Worm (Caenorhabditis elegans) whole organism, late embryonic: Measurements from ENCODE around the gene K01G12.22.

Experiments
- C08G9.2 ChIP-seq: sonication (generic microtip); optimal IDR thresholded peaks from 2 replicates; lab custom pipeline; 2016; ENCODE audit warnings: mild to moderate bottlenecking, missing genetic modification characterization, moderate library complexity, missing compliant biosample characterization
- C38D4.7 ChIP-seq: fragments of 200-800 bp; sonication (Bioruptor generic); optimal IDR thresholded peaks from 2 replicates; lab custom pipeline; 2018; ENCODE audit warnings: mild to moderate bottlenecking, missing genetic modification characterization, moderate library complexity, missing compliant biosample characterization
- K02D7.2 ChIP-seq: sonication (generic microtip); optimal IDR thresholded peaks from 2 replicates; lab custom pipeline; 2017; ENCODE audit warnings: mild to moderate bottlenecking, missing genetic modification characterization, missing compliant biosample characterization
- K09A11.1 ChIP-seq: sonication (generic microtip); optimal IDR thresholded peaks from 2 replicates; lab custom pipeline; 2017; ENCODE audit warnings: antibody characterized with exemption, mild to moderate bottlenecking, missing genetic modification characterization, missing compliant biosample characterization; ENCODE audit not compliant: insufficient read depth
- T23F11.4 ChIP-seq: fragments of 200-800 bp; sonication (Bioruptor generic); optimal IDR thresholded peaks from 2 replicates; lab custom pipeline; 2018; ENCODE audit warnings: mild to moderate bottlenecking, missing genetic modification characterization, missing compliant biosample characterization
- ceh-14 ChIP-seq: sonication (generic microtip); optimal IDR thresholded peaks from 2 replicates; lab custom pipeline; 2016; ENCODE audit warnings: missing genotype, missing genetic modification characterization, missing compliant biosample characterization
- ceh-19 ChIP-seq: fragments of 200-800 bp; sonication (Bioruptor generic); optimal IDR thresholded peaks from 2 replicates; lab custom pipeline; 2018; ENCODE audit warnings: mild to moderate bottlenecking, missing genetic modification characterization, missing compliant biosample characterization
- ceh-2 ChIP-seq: sonication (generic microtip); optimal IDR thresholded peaks from 2 replicates; lab custom pipeline; 2016; ENCODE audit warnings: missing genotype, missing genetic modification characterization, missing compliant biosample characterization
- ceh-22 ChIP-seq: sonication (generic microtip); optimal IDR thresholded peaks from 2 replicates; lab custom pipeline; 2017; ENCODE audit warnings: missing biosample characterization, missing genetic modification characterization
- ceh-24 ChIP-seq: sonication (generic microtip); optimal IDR thresholded peaks from 2 replicates; lab custom pipeline; 2016; ENCODE audit warnings: mild to moderate bottlenecking, missing genetic modification characterization, missing compliant biosample characterization
- ceh-30 ChIP-seq: fragments of 150-350 bp; optimal IDR thresholded peaks from 2 replicates; lab custom pipeline; 2014; ENCODE audit warnings: missing biosample characterization, missing genetic modification characterization
- ceh-6 ChIP-seq: fragments of 200-800 bp; sonication (Bioruptor generic); optimal IDR thresholded peaks from 2 replicates; lab custom pipeline; 2018; ENCODE audit warnings: mild to moderate bottlenecking, missing genetic modification characterization, missing compliant biosample characterization
- ceh-9 ChIP-seq: sonication (generic microtip); optimal IDR thresholded peaks from 2 replicates; lab custom pipeline; 2016; ENCODE audit warnings: mild to moderate bottlenecking, missing genetic modification characterization, inconsistent platforms, missing compliant biosample characterization
- che-1 ChIP-seq: sonication (generic microtip); optimal IDR thresholded peaks from 2 replicates; lab custom pipeline; 2016; ENCODE audit warnings: mild to moderate bottlenecking, missing genetic modification characterization, missing compliant biosample characterization
- dmd-4 ChIP-seq: sonication (generic microtip); optimal IDR thresholded peaks from 2 replicates; lab custom pipeline; 2016; ENCODE audit warnings: borderline replicate concordance, missing genetic modification characterization, missing compliant biosample characterization
- elt-4 ChIP-seq: sonication (generic microtip); optimal IDR thresholded peaks from 2 replicates; lab custom pipeline; 2016; ENCODE audit warnings: missing genetic modification characterization, missing compliant biosample characterization
- fkh-10 ChIP-seq: fragments of 150-350 bp; optimal IDR thresholded peaks from 2 replicates; lab custom pipeline; 2014; ENCODE audit warnings: missing biosample characterization, missing genetic modification reagents, missing genetic modification characterization
- hlh-13 ChIP-seq: fragments of 200-800 bp; sonication (Bioruptor generic); optimal IDR thresholded peaks from 2 replicates; lab custom pipeline; 2018; ENCODE audit warnings: mild to moderate bottlenecking, missing genetic modification characterization, missing compliant biosample characterization
- hlh-15 ChIP-seq: sonication (generic microtip); optimal IDR thresholded peaks from 2 replicates; lab custom pipeline; 2016; ENCODE audit warnings: missing genetic modification characterization, missing compliant biosample characterization
- hlh-8 ChIP-seq: sonication (generic microtip); optimal IDR thresholded peaks from 2 replicates; lab custom pipeline; 2016; ENCODE audit warnings: missing genotype, missing genetic modification characterization, missing compliant biosample characterization
- lim-6 ChIP-seq: sonication (generic microtip); optimal IDR thresholded peaks from 2 replicates; lab custom pipeline; 2016; ENCODE audit warnings: missing genetic modification characterization, missing compliant biosample characterization
- lin-11 ChIP-seq: fragments of 200-800 bp; sonication (Bioruptor generic); optimal IDR thresholded peaks from 2 replicates; lab custom pipeline; 2018; ENCODE audit warnings: mild to moderate bottlenecking, missing genetic modification characterization, missing compliant biosample characterization
- nfya-1 ChIP-seq: sonication (generic microtip); optimal IDR thresholded peaks from 2 replicates; lab custom pipeline; 2017; ENCODE audit warnings: missing genetic modification characterization, mild to moderate bottlenecking, missing compliant biosample characterization, antibody characterized with exemption, moderate library complexity
- npax-4 ChIP-seq: sonication (generic microtip); optimal IDR thresholded peaks from 2 replicates; lab custom pipeline; 2016; ENCODE audit warnings: missing genetic modification characterization, missing compliant biosample characterization
- odd-2 ChIP-seq: sonication (generic microtip); optimal IDR thresholded peaks from 2 replicates; lab custom pipeline; 2017; ENCODE audit warnings: antibody characterized with exemption, mild to moderate bottlenecking, missing genetic modification characterization, missing compliant biosample characterization
- pat-9 ChIP-seq: fragments of 200-800 bp; sonication (Bioruptor generic); optimal IDR thresholded peaks from 2 replicates; lab custom pipeline; 2018; ENCODE audit warnings: mild to moderate bottlenecking, missing genetic modification characterization, moderate library complexity, missing compliant biosample characterization
- pax-1 ChIP-seq: fragments of 150-350 bp; optimal IDR thresholded peaks from 2 replicates; lab custom pipeline; 2014; ENCODE audit warnings: missing biosample characterization, missing genetic modification characterization
- pha-2 ChIP-seq: sonication (generic microtip); optimal IDR thresholded peaks from 2 replicates; lab custom pipeline; 2017; ENCODE audit warnings: mild to moderate bottlenecking, missing genetic modification characterization, missing compliant biosample characterization
- pha-4 ChIP-seq: fragments of 150-350 bp; optimal IDR thresholded peaks from 2 replicates; lab custom pipeline; 2018; ENCODE audit warnings: missing biosample characterization, missing genetic modification reagents, missing genetic modification characterization
- pqm-1 ChIP-seq: sonication (generic microtip); optimal IDR thresholded peaks from 2 replicates; lab custom pipeline; 2016; ENCODE audit warnings: missing genetic modification characterization, missing compliant biosample characterization
- ref-2 ChIP-seq: sonication (generic microtip); optimal IDR thresholded peaks from 2 replicates; lab custom pipeline; 2016; ENCODE audit warnings: missing genetic modification characterization, missing compliant biosample characterization
- sdc-2 ChIP-seq: sonication (generic microtip); optimal IDR thresholded peaks from 2 replicates; lab custom pipeline; 2016; ENCODE audit warnings: missing genotype, missing genetic modification characterization, missing compliant biosample characterization
- sox-2 ChIP-seq: fragments of 200-800 bp; sonication (Bioruptor generic); IDR thresholded peaks from 2 replicates; pipeline ENCODE4 v1.3.6; 2022; ENCODE audit warnings: missing genetic modification reagents, missing genetic modification characterization, missing compliant biosample characterization
- unc-42 ChIP-seq: sonication (generic microtip); optimal IDR thresholded peaks from 2 replicates; lab custom pipeline; 2016; ENCODE audit warnings: missing genotype, missing genetic modification characterization, missing compliant biosample characterization
- unc-55 ChIP-seq: sonication (generic microtip); optimal IDR thresholded peaks from 2 replicates; lab custom pipeline; 2017; ENCODE audit warnings: missing biosample characterization, missing genetic modification reagents, missing genetic modification characterization
- zip-5 ChIP-seq: sonication (generic microtip); optimal IDR thresholded peaks from 2 replicates; lab custom pipeline; 2016; ENCODE audit warnings: missing genetic modification characterization, missing compliant biosample characterization
- ztf-16 ChIP-seq: sonication (generic microtip); optimal IDR thresholded peaks from 2 replicates; lab custom pipeline; 2017; ENCODE audit warnings: missing genetic modification characterization, missing compliant biosample characterization

Gene K01G12.22

DNA sequence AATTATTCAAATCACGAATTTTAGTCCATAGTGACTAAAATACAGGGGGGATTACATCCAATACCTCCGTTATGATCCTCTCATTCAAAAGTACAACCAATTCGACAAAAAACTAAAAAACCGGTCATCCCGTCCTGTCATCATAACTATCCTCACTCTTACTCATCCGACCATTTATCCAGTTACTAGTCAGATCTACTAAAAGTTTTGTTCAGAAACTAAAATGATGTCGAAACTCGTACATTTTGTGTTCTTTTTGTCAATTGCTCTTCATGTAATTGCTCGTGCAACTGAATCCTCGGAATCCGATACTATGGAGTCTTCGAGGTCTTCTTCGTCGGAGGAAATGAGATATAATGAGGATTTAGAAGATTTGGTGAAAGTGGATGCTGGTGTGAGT is 15.0 kb upstream of the K01G12.22 start, which contains the start of gene R05A10.2:
Gene R05A10.2 (plus strand): TSS at position 214 of the 400 bp plus-strand sequence.
- TF ChIP-seq lim-6: no peak
- TF ChIP-seq ceh-9 (tag; lab: Kevin White, UChicago): no peak
- TF ChIP-seq, all 69 proteins: peak for 0

DNA sequence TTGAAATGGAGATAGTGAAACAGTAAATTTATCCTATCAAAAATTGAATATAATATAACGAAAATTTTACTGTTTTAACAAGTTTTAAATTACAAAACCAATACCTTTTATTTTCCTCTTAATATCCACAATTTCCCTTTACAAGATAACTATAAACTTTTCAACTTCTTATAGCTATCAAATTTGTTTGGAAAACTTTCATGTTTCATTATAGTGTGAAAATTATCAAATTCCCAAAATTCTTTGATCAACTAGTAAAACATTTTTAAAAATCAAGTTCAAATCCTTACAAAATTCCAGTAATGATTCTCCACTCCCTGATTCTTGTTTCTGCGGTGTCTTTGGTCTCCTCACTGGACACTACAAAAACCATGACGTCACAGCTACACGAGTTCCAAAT is 9.9 kb upstream of the K01G12.22 start, which contains the start of gene R05A10.1:
Gene R05A10.1 (plus strand): TSS at position 301 of the 400 bp plus-strand sequence.
- no peak for TF ChIP-seq ceh-2 (tag; lab: Kevin White, UChicago)
- no peak for TF ChIP-seq dmd-4 (tag; lab: Kevin White, UChicago)
- TF ChIP-seq ceh-6: no peak
- TF ChIP-seq ceh-19 (GFP tag; lab: Kevin White, UChicago): no peak
- no peak for TF ChIP-seq K09A11.1
- TF ChIP-seq unc-55 (GFP tag; lab: Kevin White, UChicago): no peak
- TF ChIP-seq ztf-16: no peak
- TF ChIP-seq fkh-10 (GFP tag; lab: Kevin White, UChicago): no peak
- no peak for TF ChIP-seq pqm-1
- no peak for TF ChIP-seq unc-42 (tag; lab: Kevin White, UChicago)
- TF ChIP-seq K02D7.2 (tag; lab: Kevin White, UChicago): no peak
- no peak for TF ChIP-seq hlh-13 (GFP tag; lab: Kevin White, UChicago)
- no peak for TF ChIP-seq sox-2 (GFP tag; lab: Robert Waterston, UW)
- no peak for TF ChIP-seq ref-2

DNA sequence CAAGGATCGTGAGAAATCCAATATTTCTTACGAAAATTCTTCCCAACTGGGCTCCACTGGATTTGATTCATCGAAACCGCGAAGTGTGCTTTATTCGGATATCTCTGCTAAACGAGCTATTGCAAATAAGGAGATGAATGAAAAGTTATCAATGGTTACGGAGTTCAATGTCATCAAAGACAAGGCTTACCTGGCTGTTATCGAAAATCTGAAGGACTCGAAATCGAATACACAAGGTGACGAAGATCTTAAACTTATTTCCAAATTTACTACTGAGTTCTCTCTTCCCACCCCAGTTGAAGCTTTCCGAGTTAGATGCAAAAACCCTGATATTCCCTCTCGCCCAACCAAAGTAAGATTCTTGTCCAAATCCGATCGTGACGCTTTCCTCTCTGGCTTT is 5.8 kb upstream of the K01G12.22 start:
- TF ChIP-seq lin-11: no peak
- TF ChIP-seq pqm-1: no peak
- no peak for TF ChIP-seq ceh-30 (tag; lab: Kevin White, UChicago)
- TF ChIP-seq hlh-13 (GFP tag; lab: Kevin White, UChicago): no peak
- no peak for TF ChIP-seq sdc-2 (tag; lab: Kevin White, UChicago)
- no peak for TF ChIP-seq ceh-9 (tag; lab: Kevin White, UChicago)
- TF ChIP-seq ceh-22: no peak
- no peak for TF ChIP-seq ceh-14 (tag; lab: Kevin White, UChicago)
- TF ChIP-seq fkh-10 (GFP tag; lab: Kevin White, UChicago): no peak

DNA sequence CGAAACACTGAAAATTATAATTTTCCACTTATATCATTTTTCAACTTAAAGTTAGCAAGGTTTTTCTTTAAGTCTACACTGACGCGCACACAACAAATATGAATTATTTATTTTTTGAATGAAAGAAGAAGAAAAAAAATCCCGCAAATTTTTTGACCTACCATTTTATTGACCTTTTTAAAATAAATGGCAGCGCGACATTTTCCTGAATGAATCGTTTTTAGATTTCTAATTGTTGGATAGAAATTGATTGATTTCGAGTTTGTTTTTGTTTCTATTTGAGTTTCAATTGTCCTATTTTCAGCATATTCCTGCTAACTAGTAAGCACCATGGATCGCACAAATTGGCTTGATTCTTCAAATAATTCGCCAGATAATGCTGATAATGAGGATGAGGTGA is 1.2 kb downstream of the K01G12.22 start, which contains the start of gene K01G12.3:
Gene K01G12.3 (plus strand): TSS at position 301 of the 400 bp plus-strand sequence.
- TF ChIP-seq npax-4 (tag; lab: Kevin White, UChicago) (no peak), zip-5 (tag; lab: Kevin White, UChicago) (no peak), pha-2 (tag; lab: Kevin White, UChicago) (no peak), hlh-13 (GFP tag; lab: Kevin White, UChicago) (no peak), nfya-1 (tag; lab: Kevin White, UChicago) (no peak), hlh-8 (tag; lab: Kevin White, UChicago) (no peak), hlh-15 (tag; lab: Kevin White, UChicago) (no peak), pax-1 (tag; lab: Kevin White, UChicago) (no peak), elt-4 (tag; lab: Kevin White, UChicago) (no peak), sdc-2 (tag; lab: Kevin White, UChicago) (no peak), T23F11.4 (GFP tag; lab: Kevin White, UChicago) (no peak), odd-2 (tag; lab: Kevin White, UChicago) (no peak), ceh-6 (no peak)

DNA sequence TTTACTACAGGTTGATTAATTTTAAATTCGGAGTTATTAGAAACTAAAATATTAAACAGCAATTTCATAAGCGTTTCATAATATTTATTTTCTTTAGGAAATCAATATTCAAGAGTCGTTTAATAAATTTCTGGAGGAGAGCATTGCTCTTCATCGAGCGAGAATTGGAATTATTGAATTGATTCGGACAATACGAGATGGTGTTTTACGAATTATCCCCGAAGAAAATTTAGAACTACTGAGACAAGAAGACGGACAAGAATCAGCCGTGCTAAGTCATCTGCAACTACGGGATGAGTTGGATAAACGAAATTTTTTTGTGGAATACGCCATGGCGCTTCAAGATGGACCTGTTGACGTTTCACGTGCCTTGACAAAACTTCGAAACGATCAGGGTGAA is 2.3 kb downstream of the K01G12.22 start:
- no peak for TF ChIP-seq ceh-19 (GFP tag; lab: Kevin White, UChicago)
- no peak for TF ChIP-seq unc-42 (tag; lab: Kevin White, UChicago)
- TF ChIP-seq pha-4 (tag; lab: Kevin White, UChicago): no peak
- TF ChIP-seq pat-9 (tag; lab: Kevin White, UChicago): no peak
- TF ChIP-seq C08G9.2: no peak
- TF ChIP-seq C38D4.7 (GFP tag; lab: Kevin White, UChicago): no peak
- TF ChIP-seq che-1 (tag; lab: Kevin White, UChicago): no peak
- no peak for TF ChIP-seq ceh-24 (tag; lab: Kevin White, UChicago)
- TF ChIP-seq nfya-1 (tag; lab: Kevin White, UChicago): no peak
- TF ChIP-seq, all 69 proteins: peak for 0
